Fruit fly (Drosophila melanogaster): ENCODE results near the gene CG2100.

The CG2100 gene

dm6 chr3R:5686049-5686757 is 50.0 kb downstream of the CG2100 start (continued):
- no peak for TF ChIP-seq CG18764 (GFP tag; optimal IDR thresholded peaks at IDR 0.05)
- peak; percentile 49; the same call in 1 of the 2 replicates for TF ChIP-seq Rfx (GFP tag; IDR thresholded peaks at IDR 0.05)
- no peak for TF ChIP-seq CG17612 (GFP tag; IDR thresholded peaks at IDR 0.05)
- TF ChIP-seq lilli (GFP tag; optimal IDR thresholded peaks at IDR 0.05) = peak; percentile 51
- no peak for TF ChIP-seq B-H2 (GFP tag; optimal IDR thresholded peaks at IDR 0.05)
- peak in 1 of 2 experiments; percentile 45 for TF ChIP-seq bsh (GFP tag; optimal IDR thresholded peaks at IDR 0.05)
- TF ChIP-seq stwl (tag; optimal IDR thresholded peaks at IDR 0.05) = no peak
- TF ChIP-seq Sox100B (GFP tag; optimal IDR thresholded peaks at IDR 0.05) = no peak
- peak; percentile 26; the same call in 1 of the 2 replicates for TF ChIP-seq Gsc (GFP tag; IDR thresholded peaks at IDR 0.05)
- no peak for TF ChIP-seq CG3847 (GFP tag; IDR thresholded peaks at IDR 0.05)
- peak; percentile 36; the same call in 1 of the 3 replicates for TF ChIP-seq CG14050 (GFP tag; IDR thresholded peaks at IDR 0.05)
- no peak for TF ChIP-seq CG11085 (GFP tag; IDR thresholded peaks at IDR 0.05)
- TF ChIP-seq Ravus (GFP tag; IDR thresholded peaks at IDR 0.05) = no peak
- peak; percentile 72 for TF ChIP-seq stc (GFP tag; IDR thresholded peaks at IDR 0.05)
- TF ChIP-seq Sry-β (GFP tag; optimal IDR thresholded peaks at IDR 0.05) = no peak
- no peak for TF ChIP-seq CG3838 (GFP tag; optimal IDR thresholded peaks at IDR 0.05)
- TF ChIP-seq CG34422 (GFP tag; IDR thresholded peaks at IDR 0.05) = no peak
- peak; percentile 61 for TF ChIP-seq cwo (GFP tag; optimal IDR thresholded peaks at IDR 0.05)
- no peak for TF ChIP-seq wek (GFP tag; optimal IDR thresholded peaks at IDR 0.05)
- TF ChIP-seq nerfin-1 (tag; optimal IDR thresholded peaks at IDR 0.05) = peak; percentile 77
- no peak for TF ChIP-seq emc (GFP tag; optimal IDR thresholded peaks at IDR 0.05)
- TF ChIP-seq CG13424 (tag; optimal IDR thresholded peaks at IDR 0.05) = peak; percentile 58
- TF ChIP-seq CG3407 (GFP tag; optimal IDR thresholded peaks at IDR 0.05) = no peak
- 0 out of 2 replicates have a peak, but pooled peaks have one; percentile 23 for TF ChIP-seq Ada2b (GFP tag; IDR thresholded peaks at IDR 0.05)
- TF ChIP-seq unc-4 (GFP tag; IDR thresholded peaks at IDR 0.05; ENCODE audit: partially characterized antibody) = no peak
- peak; percentile 89 for TF ChIP-seq Med (GFP tag)
- no peak for TF ChIP-seq CG17802 (tag; optimal IDR thresholded peaks at IDR 0.05)
- TF ChIP-seq sug (tag; optimal IDR thresholded peaks at IDR 0.05) = peak; percentile 51
- TF ChIP-seq CG13296 (GFP tag; optimal IDR thresholded peaks at IDR 0.05) = peak; percentile 39
- TF ChIP-seq Hand (GFP tag; optimal IDR thresholded peaks at IDR 0.05) = peak; percentile 70
- TF ChIP-seq yki (optimal IDR thresholded peaks at IDR 0.05) = no peak
- TF ChIP-seq CG2678 (tag; optimal IDR thresholded peaks at IDR 0.05) = peak; percentile 76
- TF ChIP-seq CG9215 (GFP tag; IDR thresholded peaks at IDR 0.05) = no peak
- no peak for TF ChIP-seq Sin3A (optimal IDR thresholded peaks at IDR 0.05)
- peak; percentile 24 for TF ChIP-seq CG4424 (GFP tag; optimal IDR thresholded peaks at IDR 0.05)
- TF ChIP-seq zf30C (GFP tag; optimal IDR thresholded peaks at IDR 0.05) = no peak
- no peak for TF ChIP-seq CG17568 (GFP tag; optimal IDR thresholded peaks at IDR 0.05)
- no peak for TF ChIP-seq shn (GFP tag; optimal IDR thresholded peaks at IDR 0.05)
- peak; percentile 63 for TF ChIP-seq Sox102F (GFP tag; optimal IDR thresholded peaks at IDR 0.05)
- no peak for TF ChIP-seq chinmo (GFP tag; IDR thresholded peaks at IDR 0.05; ENCODE audit: partially characterized antibody)
- TF ChIP-seq Awh (GFP tag; IDR thresholded peaks at IDR 0.05) = peak; percentile 75
- no peak for TF ChIP-seq hkb (optimal IDR thresholded peaks at IDR 0.05)
- TF ChIP-seq hkb (GFP tag; IDR thresholded peaks at IDR 0.05) = peak; percentile 52; the same call in 1 of the 2 replicates
- no peak for TF ChIP-seq tup (GFP tag; optimal IDR thresholded peaks at IDR 0.05)
- TF ChIP-seq Dp (GFP tag; optimal IDR thresholded peaks at IDR 0.05) = no peak
- TF ChIP-seq Oli (tag; optimal IDR thresholded peaks at IDR 0.05) = peak; percentile 60
- TF ChIP-seq CG13894 (tag; optimal IDR thresholded peaks at IDR 0.05) = peak; percentile 64
- TF ChIP-seq Dek (tag; optimal IDR thresholded peaks at IDR 0.05) = peak; percentile 40
- no peak for TF ChIP-seq CG14965 (GFP tag; optimal IDR thresholded peaks at IDR 0.05; ENCODE audit: borderline replicate concordance)
- peak; percentile 25 for TF ChIP-seq Dip3 (GFP tag; optimal IDR thresholded peaks at IDR 0.05)

Measured in whole organism, embryonic.